Worm (Caenorhabditis elegans): ENCODE data around the gene vps-16.

- TF ChIP-seq aha-1 (tag; optimal IDR thresholded peaks at IDR 0.05) (no peak), unc-62 (GFP tag; optimal IDR thresholded peaks at IDR 0.05) (no peak)
Observed at ce11 chrIII:6447521-6447920, 14.5 kb downstream of the vps-16 start.
